Worm (Caenorhabditis elegans) whole organism, midembryonic: ENCODE measurements around the gene tbc-8.

Experiments
- cog-1 ChIP-seq: sonication (generic microtip); optimal IDR thresholded peaks from 2 replicates; lab custom pipeline; 2016; ENCODE audit warnings: missing genetic modification characterization, missing compliant biosample characterization
- flt-1 ChIP-seq: fragments of 200-800 bp; sonication (Bioruptor generic); IDR thresholded peaks from 2 replicates; pipeline ENCODE4 v1.3.6; 2022; ENCODE audit warnings: missing genetic modification characterization, missing compliant biosample characterization

DNA sequence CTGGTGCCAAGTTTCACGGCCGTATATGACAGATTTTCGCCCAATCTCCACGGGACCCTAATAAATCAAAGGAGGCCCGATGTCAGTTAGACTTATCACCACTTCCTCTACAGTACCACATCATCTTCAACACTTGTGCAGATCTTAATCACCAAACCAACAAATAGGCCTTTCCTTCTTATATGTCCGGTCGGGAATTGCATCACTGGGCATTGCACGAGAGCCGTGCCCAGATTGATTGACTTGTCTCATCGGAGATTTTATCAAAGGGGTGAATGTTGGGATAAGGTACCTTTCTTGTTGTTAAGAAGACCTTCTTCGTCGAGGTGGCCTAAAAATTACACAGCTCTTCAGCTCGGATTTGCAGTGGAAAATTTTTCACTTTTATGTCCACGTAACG lies 20.0 kb upstream of the tbc-8 start:
- TF ChIP-seq flt-1 (GFP tag; lab: Robert Waterston, UW) (no peak), cog-1 (no peak)
